Fruit fly (Drosophila melanogaster) whole organism, embryonic: Measurements from ENCODE around the gene CG32971.

Experiments used
- ATbp ChIP-seq: fragments of 200-800 bp; sonication (Bioruptor generic); optimal IDR thresholded peaks from 2 replicates; lab custom pipeline; 2017; ENCODE audit warnings: missing biosample characterization, mild to moderate bottlenecking, missing genetic modification characterization, missing genetic modification reagents
- Ada2b ChIP-seq: fragments of 200-800 bp; sonication (Bioruptor generic); IDR thresholded peaks from 2 replicates; pipeline ENCODE4 v1.3.6; 2022; ENCODE audit warnings: missing biosample characterization, missing genetic modification characterization
- Asciz ChIP-seq: fragments of 200-800 bp; sonication (Bioruptor generic); optimal IDR thresholded peaks from 2 replicates; lab custom pipeline; 2017; ENCODE audit warnings: missing biosample characterization, mild to moderate bottlenecking, missing genetic modification characterization, missing genetic modification reagents
- Awh ChIP-seq: fragments of 200-800 bp; sonication (Bioruptor generic); IDR thresholded peaks from 2 replicates; pipeline ENCODE4, ENCODE4 v1.3.6; 2022; ENCODE audit warnings: missing biosample characterization, missing genetic modification characterization
- Bdp1 ChIP-seq: fragments of 200-800 bp; sonication (Bioruptor generic); optimal IDR thresholded peaks from 3 replicates; lab custom pipeline; 2016; ENCODE audit warnings: missing biosample characterization, missing genetic modification characterization
- Blimp-1 ChIP-seq: fragments of 200-800 bp; sonication (Bioruptor generic); optimal IDR thresholded peaks from 3 replicates; lab custom pipeline; 2018; ENCODE audit warnings: missing biosample characterization, missing genetic modification characterization, mild to moderate bottlenecking, moderate library complexity, missing genetic modification reagents
- CG10543 ChIP-seq: fragments of 200-800 bp; sonication (Bioruptor generic); optimal IDR thresholded peaks from 3 replicates; lab custom pipeline; 2017; ENCODE audit warnings: missing biosample characterization, mild to moderate bottlenecking, missing genetic modification characterization, moderate library complexity
- CG11247 ChIP-seq: fragments of 200-800 bp; sonication (Bioruptor generic); IDR thresholded peaks from 2 replicates; pipeline ENCODE4 v1.3.6; 2022; ENCODE audit warnings: missing biosample characterization, missing genetic modification characterization
- CG11504 ChIP-seq: fragments of 200-800 bp; sonication (Bioruptor generic); optimal IDR thresholded peaks from 3 replicates; lab custom pipeline; 2019; ENCODE audit warnings: missing biosample characterization, mild to moderate bottlenecking, missing genetic modification characterization, moderate library complexity
- CG12659 ChIP-seq: fragments of 200-800 bp; sonication (Bioruptor generic); optimal IDR thresholded peaks from 3 replicates; lab custom pipeline; 2017; ENCODE audit warnings: mild to moderate bottlenecking, missing biosample characterization, missing genetic modification reagents, missing genetic modification characterization
- CG12744 ChIP-seq: fragments of 200-800 bp; sonication (Bioruptor generic); optimal IDR thresholded peaks from 2 replicates; lab custom pipeline; 2016; ENCODE audit warnings: missing biosample characterization, missing genetic modification characterization
- CG17186 ChIP-seq: fragments of 200-800 bp; sonication (Bioruptor generic); optimal IDR thresholded peaks from 3 replicates; lab custom pipeline; 2017; ENCODE audit warnings: missing biosample characterization, missing genetic modification reagents, missing genetic modification characterization
- CG17385 ChIP-seq: fragments of 200-800 bp; sonication (Bioruptor generic); optimal IDR thresholded peaks from 3 replicates; lab custom pipeline; 2018; ENCODE audit warnings: missing biosample characterization, mild to moderate bottlenecking, missing genetic modification characterization
- CG17568 ChIP-seq: fragments of 200-800 bp; sonication (Bioruptor generic); optimal IDR thresholded peaks from 2 replicates; lab custom pipeline; 2018; ENCODE audit warnings: missing biosample characterization, mild to moderate bottlenecking, missing genetic modification characterization, moderate library complexity
- CG17802 ChIP-seq: fragments of 200-800 bp; sonication (Bioruptor generic); optimal IDR thresholded peaks from 2 replicates; lab custom pipeline; 2018; ENCODE audit warnings: missing biosample characterization, mild to moderate bottlenecking, missing genetic modification characterization, moderate library complexity
- CG18619 ChIP-seq: fragments of 200-800 bp; sonication (Bioruptor generic); optimal IDR thresholded peaks from 3 replicates; lab custom pipeline; 2017; ENCODE audit warnings: missing biosample characterization, mild to moderate bottlenecking, missing genetic modification characterization
- CG2129 ChIP-seq: fragments of 200-800 bp; sonication (Bioruptor generic); IDR thresholded peaks from 2 replicates; pipeline ENCODE4 v1.3.6; 2022; ENCODE audit warnings: missing biosample characterization, missing genetic modification characterization; ENCODE audit not compliant: partially characterized antibody
- CG2202 ChIP-seq: fragments of 200-800 bp; sonication (Bioruptor generic); optimal IDR thresholded peaks from 2 replicates; lab custom pipeline; 2018; ENCODE audit warnings: missing biosample characterization, mild to moderate bottlenecking, missing genetic modification characterization
- CG2678 ChIP-seq: fragments of 200-800 bp; sonication (Bioruptor generic); optimal IDR thresholded peaks from 3 replicates; lab custom pipeline; 2019; ENCODE audit warnings: missing biosample characterization, mild to moderate bottlenecking, missing genetic modification characterization, moderate library complexity
- CG2712 ChIP-seq: fragments of 200-800 bp; optimal IDR thresholded peaks from 3 replicates; lab custom pipeline; 2019; ENCODE audit warnings: missing biosample characterization, mild to moderate bottlenecking, missing genetic modification characterization, moderate library complexity
- CG30431 ChIP-seq: fragments of 200-800 bp; sonication (Bioruptor generic); optimal IDR thresholded peaks from 2 replicates; lab custom pipeline; 2017; ENCODE audit warnings: missing biosample characterization, missing genetic modification characterization
- CG31388 ChIP-seq: fragments of 200-800 bp; sonication (Bioruptor generic); optimal IDR thresholded peaks from 2 replicates; lab custom pipeline; 2016; ENCODE audit warnings: missing biosample characterization, missing genetic modification characterization
- CG8944 ChIP-seq: fragments of 200-800 bp; sonication (Bioruptor generic); optimal IDR thresholded peaks from 3 replicates; lab custom pipeline; 2016; ENCODE audit warnings: missing biosample characterization, missing genetic modification characterization
- CG9932 ChIP-seq: fragments of 200-800 bp; sonication (Bioruptor generic); IDR thresholded peaks from 2 replicates; pipeline ENCODE4 v1.3.6; 2022; ENCODE audit warnings: missing biosample characterization, missing genetic modification characterization
- D ChIP-seq, 2 experiments: fragments of 200-800 bp in 1 of 2; fragments of >200 bp in 1 of 2; sonication (Bioruptor generic) in 1 of 2; optimal IDR thresholded peaks; 2 replicates in 1 of 2; 3 replicates in 1 of 2; lab custom pipeline; 2017; ENCODE audit warnings: mild to moderate bottlenecking in 1 of 2, missing biosample characterization in 1 of 2, missing genetic modification characterization in 1 of 2, missing genetic modification reagents in 1 of 2
- Drgx ChIP-seq: fragments of 200-800 bp; sonication (Bioruptor generic); IDR thresholded peaks from 2 replicates; pipeline ENCODE4 v1.3.6; 2022; ENCODE audit warnings: missing biosample characterization, missing genetic modification characterization
- Hey ChIP-seq: fragments of 200-800 bp; sonication (Bioruptor generic); optimal IDR thresholded peaks from 3 replicates; lab custom pipeline; 2018; ENCODE audit warnings: missing biosample characterization, mild to moderate bottlenecking, missing genetic modification characterization
- HmgD ChIP-seq: fragments of 200-800 bp; sonication (Bioruptor generic); optimal IDR thresholded peaks from 3 replicates; lab custom pipeline; 2016; ENCODE audit warnings: missing biosample characterization, missing genetic modification characterization
- HmgZ ChIP-seq: fragments of 200-800 bp; sonication (Bioruptor generic); optimal IDR thresholded peaks from 2 replicates; lab custom pipeline; 2018; ENCODE audit warnings: missing biosample characterization, mild to moderate bottlenecking, missing genetic modification characterization
- Lhr ChIP-seq: fragments of 200-800 bp; sonication (Bioruptor generic); optimal IDR thresholded peaks from 3 replicates; lab custom pipeline; 2017; ENCODE audit warnings: mild to moderate bottlenecking, missing biosample characterization, missing genetic modification reagents, missing genetic modification characterization
- NK7.1 ChIP-seq: fragments of 200-800 bp; sonication (Bioruptor generic); optimal IDR thresholded peaks from 3 replicates; lab custom pipeline; 2016; ENCODE audit warnings: missing biosample characterization, missing genetic modification characterization
- PHDP ChIP-seq: fragments of 200-800 bp; sonication (Bioruptor generic); optimal IDR thresholded peaks from 3 replicates; lab custom pipeline; 2018; ENCODE audit warnings: missing biosample characterization, mild to moderate bottlenecking, missing genetic modification characterization, moderate library complexity
- Poxn ChIP-seq: fragments of 200-800 bp; sonication (Bioruptor generic); IDR thresholded peaks from 2 replicates; pipeline ENCODE4 v1.3.6; 2022; ENCODE audit warnings: missing biosample characterization, missing genetic modification characterization
- Sox102F ChIP-seq: fragments of 200-800 bp; sonication (Bioruptor generic); optimal IDR thresholded peaks from 2 replicates; lab custom pipeline; 2018; ENCODE audit warnings: missing biosample characterization, mild to moderate bottlenecking, missing genetic modification characterization, moderate library complexity
- Spps ChIP-seq: fragments of 200-800 bp; sonication (Bioruptor generic); optimal IDR thresholded peaks from 2 replicates; lab custom pipeline; 2018; ENCODE audit warnings: missing biosample characterization, mild to moderate bottlenecking, missing genetic modification characterization
- bab2 ChIP-seq: fragments of 200-800 bp; sonication (Bioruptor generic); optimal IDR thresholded peaks from 2 replicates; lab custom pipeline; 2016; ENCODE audit warnings: missing biosample characterization, missing genetic modification characterization
- bowl ChIP-seq: fragments of 200-800 bp; sonication (Bioruptor generic); IDR thresholded peaks from 2 replicates; pipeline ENCODE4 v1.3.6; 2022; ENCODE audit warnings: missing biosample characterization, missing genetic modification characterization
- bsh ChIP-seq, 2 experiments: fragments of 200-800 bp; sonication (Bioruptor generic); optimal IDR thresholded peaks; 2 replicates each; lab custom pipeline; 2017 to 2018; ENCODE audit warnings: mild to moderate bottlenecking in 2 of 2, missing biosample characterization in 2 of 2, missing genetic modification characterization in 2 of 2, moderate library complexity in 1 of 2
- dimm ChIP-seq: fragments of 200-800 bp; sonication (Bioruptor generic); IDR thresholded peaks from 2 replicates; pipeline ENCODE4 v1.3.6; 2022; ENCODE audit warnings: missing biosample characterization, missing genetic modification characterization
- inv ChIP-seq: fragments of 200-800 bp; sonication (Bioruptor generic); IDR thresholded peaks from 2 replicates; pipeline ENCODE4 v1.3.6; 2022; ENCODE audit warnings: missing biosample characterization, missing genetic modification characterization; ENCODE audit not compliant: partially characterized antibody
- jing ChIP-seq: fragments of 200-800 bp; sonication (Bioruptor generic); optimal IDR thresholded peaks from 2 replicates; lab custom pipeline; 2018; ENCODE audit warnings: missing biosample characterization, mild to moderate bottlenecking, missing genetic modification characterization
- pb ChIP-seq: fragments of 200-800 bp; sonication (Bioruptor generic); optimal IDR thresholded peaks from 3 replicates; lab custom pipeline; 2016; ENCODE audit warnings: missing biosample characterization, missing genetic modification characterization
- run ChIP-seq: fragments of 200-800 bp; sonication (Bioruptor generic); optimal IDR thresholded peaks from 3 replicates; lab custom pipeline; 2018; ENCODE audit warnings: missing biosample characterization, mild to moderate bottlenecking, missing genetic modification characterization
- sens ChIP-seq: fragments of 200-800 bp; sonication (Bioruptor generic); peaks from one replicate; lab custom pipeline; 2016; ENCODE audit warnings: missing biosample characterization, missing genetic modification characterization
- seq ChIP-seq: fragments of 200-800 bp; sonication (Bioruptor generic); IDR thresholded peaks from 2 replicates; pipeline ENCODE4 v1.3.6; 2022; ENCODE audit warnings: missing biosample characterization, missing genetic modification characterization
- trh ChIP-seq: fragments of 200-800 bp; sonication (Bioruptor generic); optimal IDR thresholded peaks from 2 replicates; lab custom pipeline; 2016; ENCODE audit warnings: missing biosample characterization, missing genetic modification characterization
- tup ChIP-seq: fragments of 200-800 bp; sonication (Bioruptor generic); optimal IDR thresholded peaks from 2 replicates; lab custom pipeline; 2016; ENCODE audit warnings: missing biosample characterization, mild to moderate bottlenecking, missing genetic modification characterization, moderate library complexity
- unpg ChIP-seq: fragments of 200-800 bp; sonication (Bioruptor generic); optimal IDR thresholded peaks from 3 replicates; lab custom pipeline; 2018; ENCODE audit warnings: missing biosample characterization, mild to moderate bottlenecking, missing genetic modification characterization, moderate library complexity
- vnd ChIP-seq: fragments of 200-800 bp; sonication (Bioruptor generic); IDR thresholded peaks from 3 replicates; pipeline ENCODE4 v1.3.6; 2022; ENCODE audit warnings: missing biosample characterization, missing genetic modification characterization; ENCODE audit not compliant: partially characterized antibody
- zfh1 ChIP-seq: fragments of 200-800 bp; sonication (Bioruptor generic); IDR thresholded peaks from 3 replicates; pipeline ENCODE4 v1.3.6; 2022; ENCODE audit warnings: missing biosample characterization, missing genetic modification characterization

The CG32971 gene

dm6 chr2L:14307516-14307915, 32.9 kb downstream of the CG32971 start (continued):
- TF ChIP-seq bsh (GFP tag; optimal IDR thresholded peaks at IDR 0.05; lab: Kevin White, UChicago) (peak in 1 of 2 experiments; percentile 51), PHDP (tag; lab: Kevin White, UChicago) (peak; percentile 55), run (tag; lab: Kevin White, UChicago) (peak; percentile 14), CG30431 (GFP tag; lab: Kevin White, UChicago) (no peak), vnd (no peak), Sox102F (GFP tag; lab: Kevin White, UChicago) (peak; percentile 34), CG2202 (peak; percentile 8), inv (no peak), Ada2b (GFP tag; lab: Robert Waterston, UW) (no peak), sens (GFP tag; lab: Kevin White, UChicago) (peak; percentile 76), dimm (GFP tag; lab: Robert Waterston, UW) (no peak), Blimp-1 (GFP tag; lab: Kevin White, UChicago) (peak; percentile 54), Poxn (GFP tag; lab: Robert Waterston, UW) (no peak), trh (no peak), Asciz (GFP tag; lab: Kevin White, UChicago) (peak; percentile 70), HmgD (GFP tag; lab: Kevin White, UChicago) (no peak), CG8944 (GFP tag; lab: Kevin White, UChicago) (no peak), CG11504 (tag; lab: Kevin White, UChicago) (no peak), CG17568 (GFP tag; lab: Kevin White, UChicago) (peak; percentile 61), Spps (tag; lab: Kevin White, UChicago) (no peak), jing (GFP tag; lab: Kevin White, UChicago) (no peak), CG17385 (GFP tag; lab: Kevin White, UChicago) (peak; percentile 7), Hey (no peak), D (optimal IDR thresholded peaks at IDR 0.05; lab: Kevin White, UChicago) (no peak), D (GFP tag; optimal IDR thresholded peaks at IDR 0.05; lab: Kevin White, UChicago) (peak; percentile 0), bowl (GFP tag; lab: Robert Waterston, UW) (no peak), unpg (GFP tag; lab: Kevin White, UChicago) (peak; percentile 47), zfh1 (GFP tag; lab: Robert Waterston, UW) (0 out of 3 replicates have a peak, but pooled peaks have one; percentile 27), seq (0 out of 2 replicates have a peak, but pooled peaks have one; percentile 26), ATbp (GFP tag; lab: Kevin White, UChicago) (peak; percentile 75), CG12659 (no peak), CG2129 (GFP tag; lab: Robert Waterston, UW) (no peak), Lhr (GFP tag; lab: Kevin White, UChicago) (no peak), pb (GFP tag; lab: Kevin White, UChicago) (no peak), Drgx (GFP tag; lab: Robert Waterston, UW) (no peak), Awh (GFP tag; lab: Robert Waterston, UW) (peak; percentile 49; the same call in 1 of the 2 replicates), CG10543 (GFP tag; lab: Kevin White, UChicago) (no peak), CG11247 (GFP tag; lab: Robert Waterston, UW) (no peak), CG18619 (peak; percentile 0), CG9932 (GFP tag; lab: Robert Waterston, UW) (no peak), bab2 (peak; percentile 6), HmgZ (no peak), CG17186 (GFP tag; lab: Kevin White, UChicago) (no peak), CG17802 (tag; lab: Kevin White, UChicago) (no peak), CG2712 (tag; lab: Kevin White, UChicago) (no peak), CG31388 (GFP tag; lab: Kevin White, UChicago) (peak; percentile 6), tup (no peak), CG2678 (peak; percentile 34), CG12744 (GFP tag; lab: Kevin White, UChicago) (no peak), Bdp1 (GFP tag; lab: Kevin White, UChicago) (no peak), NK7.1 (GFP tag; lab: Kevin White, UChicago) (no peak)
